Worm (Caenorhabditis elegans) whole organism, midembryonic: ENCODE data around the gene F45D3.3.

Experiments
- med-1 ChIP-seq: sonication (generic microtip); optimal IDR thresholded peaks from 2 replicates; lab custom pipeline; 2017; ENCODE audit warnings: missing genetic modification characterization, mild to moderate bottlenecking, missing compliant biosample characterization, antibody characterized with exemption, missing genetic modification reagents; ENCODE audit not compliant: insufficient read depth
- ref-1 ChIP-seq: fragments of 200-800 bp; sonication (Bioruptor generic); conservative IDR thresholded peaks from 2 replicates; pipeline ENCODE4 v1.3.6; 2022; ENCODE audit warnings: missing genetic modification reagents, missing genetic modification characterization, missing compliant biosample characterization
- tab-1 ChIP-seq: fragments of 200-800 bp; sonication (Bioruptor generic); IDR thresholded peaks from 2 replicates; pipeline ENCODE4 v1.3.6; 2022; ENCODE audit warnings: missing genetic modification characterization, missing compliant biosample characterization

- TF ChIP-seq med-1 (GFP tag; lab: Kevin White, UChicago) (no peak), tab-1 (no peak), ref-1 (GFP tag; lab: Robert Waterston, UW) (no peak)
Measured at ce11 chrV:12592379-12592778, 42.2 kb upstream of the F45D3.3 start, which contains the start of gene C14C10.2.
